Fruit fly (Drosophila melanogaster): ENCODE data around the gene Faf2.

Gene Faf2

dm6 chr2L:18717365-18718011 lies 9.0 kb upstream of the Faf2 start (continued):
- TF ChIP-seq slbo (GFP tag; IDR thresholded peaks at IDR 0.05) (no peak), usp (GFP tag; optimal IDR thresholded peaks at IDR 0.05) (no peak), CG30403 (GFP tag; optimal IDR thresholded peaks at IDR 0.05) (peak; percentile 11), CG11247 (GFP tag; IDR thresholded peaks at IDR 0.05) (no peak; the same call in 1 of the 2 replicates), Hmr (GFP tag; optimal IDR thresholded peaks at IDR 0.05) (peak; percentile 9), aop (GFP tag; IDR thresholded peaks at IDR 0.05) (0 out of 2 replicates have a peak, but pooled peaks have one; percentile 34), MTF-1 (GFP tag; optimal IDR thresholded peaks at IDR 0.05; ENCODE audit: borderline replicate concordance) (peak; percentile 5), Ets65A (GFP tag) (peak; percentile 87), CG3407 (GFP tag; optimal IDR thresholded peaks at IDR 0.05) (peak; percentile 31), prd (optimal IDR thresholded peaks at IDR 0.05) (no peak), prd (GFP tag; IDR thresholded peaks at IDR 0.05) (no peak), Hmx (GFP tag; optimal IDR thresholded peaks at IDR 0.05) (no peak), eve (GFP tag; optimal IDR thresholded peaks at IDR 0.05) (no peak), cg (GFP tag; optimal IDR thresholded peaks at IDR 0.05) (no peak), BtbVII (GFP tag; optimal IDR thresholded peaks at IDR 0.05) (peak; percentile 47), CG11504 (tag; optimal IDR thresholded peaks at IDR 0.05) (peak; percentile 20), CG15269 (tag; optimal IDR thresholded peaks at IDR 0.05) (no peak), CG12219 (GFP tag; optimal IDR thresholded peaks at IDR 0.05) (peak; percentile 24), disco-r (GFP tag; optimal IDR thresholded peaks at IDR 0.05) (no peak), Med (GFP tag) (no peak), CG1024 (GFP tag; IDR thresholded peaks at IDR 0.05) (no peak), CG4854 (GFP tag; optimal IDR thresholded peaks at IDR 0.05) (no peak), ATbp (GFP tag; optimal IDR thresholded peaks at IDR 0.05) (peak; percentile 76), CG4617 (GFP tag; optimal IDR thresholded peaks at IDR 0.05; ENCODE audit: borderline replicate concordance) (no peak), Blimp-1 (GFP tag; optimal IDR thresholded peaks at IDR 0.05) (peak; percentile 0), CG1603 (tag; optimal IDR thresholded peaks at IDR 0.05) (peak; percentile 17), jing (GFP tag; optimal IDR thresholded peaks at IDR 0.05) (peak; percentile 19), ci (GFP tag; IDR thresholded peaks at IDR 0.05) (0 out of 3 replicates have a peak, but pooled peaks have one; percentile 33), MBD-R2 (GFP tag; IDR thresholded peaks at IDR 0.05) (no peak), CG11723 (GFP tag; optimal IDR thresholded peaks at IDR 0.05) (peak; percentile 6), scrt (GFP tag; optimal IDR thresholded peaks at IDR 0.05) (no peak), Deaf1 (tag; optimal IDR thresholded peaks at IDR 0.05) (peak; percentile 43), CG3847 (GFP tag; IDR thresholded peaks at IDR 0.05) (no peak), lab (GFP tag; optimal IDR thresholded peaks at IDR 0.05) (peak; percentile 54), CG10209 (GFP tag; optimal IDR thresholded peaks at IDR 0.05) (peak; percentile 15), Dref (GFP tag; IDR thresholded peaks at IDR 0.05) (no peak), az2 (GFP tag; optimal IDR thresholded peaks at IDR 0.05) (peak; percentile 1), CG8924 (tag; optimal IDR thresholded peaks at IDR 0.05) (peak; percentile 28), B-H1 (GFP tag; IDR thresholded peaks at IDR 0.05) (no peak), CG2199 (GFP tag; IDR thresholded peaks at IDR 0.05) (no peak), CG5180 (GFP tag; optimal IDR thresholded peaks at IDR 0.05) (peak; percentile 5), CG7987 (GFP tag; optimal IDR thresholded peaks at IDR 0.05) (peak; percentile 51), CG12071 (GFP tag; optimal IDR thresholded peaks at IDR 0.05) (peak; percentile 42), CG17385 (GFP tag; optimal IDR thresholded peaks at IDR 0.05) (peak; percentile 5), CG17359 (tag; optimal IDR thresholded peaks at IDR 0.05) (peak; percentile 18), onecut (GFP tag; IDR thresholded peaks at IDR 0.05) (0 out of 2 replicates have a peak, but pooled peaks have one; percentile 12), Mad (GFP tag; optimal IDR thresholded peaks at IDR 0.05) (no peak), Pdp1 (GFP tag; optimal IDR thresholded peaks at IDR 0.05) (peak in 1 of 2 experiments; percentile 73), CG6813 (GFP tag; optimal IDR thresholded peaks at IDR 0.05) (peak; percentile 51)
